Worm (Caenorhabditis elegans) whole organism, L3 larva: ENCODE measurements around the gene K09B11.5.
"Not testable (repeated sequence)": the region's sequence is repeated elsewhere in the genome, so short reads cannot be mapped to it uniquely, and the experiment has no call there.

ENCODE experiments used
- R02D3.7 ChIP-seq: fragments of 150-350 bp; optimal IDR thresholded peaks from 2 replicates; lab custom pipeline; 2014; ENCODE audit warnings: missing biosample characterization, missing genetic modification characterization
- ceh-9 ChIP-seq: sonication (generic microtip); optimal IDR thresholded peaks from 2 replicates; lab custom pipeline; 2018; ENCODE audit warnings: missing biosample characterization, missing genetic modification characterization
- daf-12 ChIP-seq: fragments of 150-350 bp; optimal IDR thresholded peaks from 2 replicates; lab custom pipeline; 2014; ENCODE audit warnings: missing biosample characterization, missing genetic modification reagents, missing genetic modification characterization
- egl-27 ChIP-seq: sonication (generic microtip); optimal IDR thresholded peaks from 4 replicates; lab custom pipeline; 2017; ENCODE audit warnings: missing biosample characterization, missing genetic modification reagents, missing genetic modification characterization
- elt-1 ChIP-seq: fragments of 150-350 bp; optimal IDR thresholded peaks from 2 replicates; lab custom pipeline; 2014; ENCODE audit warnings: missing biosample characterization, missing genetic modification characterization
- elt-2 ChIP-seq: sonication (generic microtip); optimal IDR thresholded peaks from 2 replicates; lab custom pipeline; 2016; ENCODE audit warnings: missing genetic modification reagents, mild to moderate bottlenecking, missing genetic modification characterization, missing compliant biosample characterization
- eor-1 ChIP-seq, 2 experiments: fragments of 150-350 bp; optimal IDR thresholded peaks; 2 replicates each; lab custom pipeline; 2014 to 2018; ENCODE audit warnings: missing biosample characterization in 2 of 2, missing genetic modification characterization in 2 of 2
- fkh-2 ChIP-seq: fragments of 150-350 bp; optimal IDR thresholded peaks from 2 replicates; lab custom pipeline; 2014; ENCODE audit warnings: missing biosample characterization, missing genetic modification reagents, missing genetic modification characterization
- fos-1 ChIP-seq: fragments of 150-350 bp; optimal IDR thresholded peaks from 2 replicates; lab custom pipeline; 2014; ENCODE audit warnings: missing biosample characterization, missing genetic modification characterization
- lsy-12 ChIP-seq: sonication (generic microtip); optimal IDR thresholded peaks from 2 replicates; lab custom pipeline; 2016; ENCODE audit warnings: mild to moderate bottlenecking, missing genetic modification characterization, missing compliant biosample characterization
- mdl-1 ChIP-seq: fragments of 150-350 bp; optimal IDR thresholded peaks from 2 replicates; lab custom pipeline; 2014; ENCODE audit warnings: missing biosample characterization, missing genetic modification characterization
- mml-1 ChIP-seq: fragments of 150-350 bp; sonication (generic microtip); optimal IDR thresholded peaks from 3 replicates; lab custom pipeline; 2014; ENCODE audit warnings: missing biosample characterization, missing genetic modification characterization
- nfya-1 ChIP-seq: sonication (generic microtip); optimal IDR thresholded peaks from 2 replicates; lab custom pipeline; 2017; ENCODE audit warnings: missing genetic modification characterization, mild to moderate bottlenecking, missing compliant biosample characterization, antibody characterized with exemption, moderate library complexity; ENCODE audit not compliant: insufficient read depth
- nhr-12 ChIP-seq: fragments of 150-350 bp; optimal IDR thresholded peaks from 2 replicates; lab custom pipeline; 2014; ENCODE audit warnings: missing biosample characterization, missing genetic modification characterization
- nhr-237 ChIP-seq: fragments of 150-350 bp; optimal IDR thresholded peaks from 2 replicates; lab custom pipeline; 2014; ENCODE audit warnings: missing biosample characterization, missing genetic modification characterization
- nhr-28 ChIP-seq: fragments of 150-350 bp; optimal IDR thresholded peaks from 2 replicates; lab custom pipeline; 2014; ENCODE audit warnings: missing biosample characterization, missing genetic modification characterization
- nhr-67 ChIP-seq: fragments of 150-350 bp; optimal IDR thresholded peaks from 2 replicates; lab custom pipeline; 2014; ENCODE audit warnings: missing biosample characterization, missing genetic modification characterization
- nhr-76 ChIP-seq: fragments of 150-350 bp; sonication (generic microtip); optimal IDR thresholded peaks from 5 replicates; lab custom pipeline; 2014; ENCODE audit warnings: missing biosample characterization, missing genetic modification characterization
- nhr-77 ChIP-seq: fragments of 150-350 bp; optimal IDR thresholded peaks from 2 replicates; lab custom pipeline; 2014; ENCODE audit warnings: missing biosample characterization, missing genetic modification characterization
- pha-4 ChIP-seq: fragments of 150-350 bp; optimal IDR thresholded peaks from 2 replicates; lab custom pipeline; 2014; ENCODE audit warnings: missing biosample characterization, missing genetic modification reagents, missing genetic modification characterization
- pqm-1 ChIP-seq: fragments of 150-350 bp; optimal IDR thresholded peaks from 2 replicates; lab custom pipeline; 2017; ENCODE audit warnings: missing biosample characterization, missing genetic modification characterization, inconsistent platforms
- snpc-4 ChIP-seq: fragments of 150-350 bp; optimal IDR thresholded peaks from 2 replicates; lab custom pipeline; 2014; ENCODE audit warnings: missing biosample characterization, missing genetic modification characterization
- tbx-2 ChIP-seq: sonication (generic microtip); optimal IDR thresholded peaks from 2 replicates; lab custom pipeline; 2016; ENCODE audit warnings: mild to moderate bottlenecking, missing genetic modification characterization, missing compliant biosample characterization
- zag-1 ChIP-seq: fragments of 150-350 bp; optimal IDR thresholded peaks from 2 replicates; lab custom pipeline; 2014; ENCODE audit warnings: missing biosample characterization, missing genetic modification characterization
- ztf-11 ChIP-seq: fragments of 150-350 bp; optimal IDR thresholded peaks from 2 replicates; lab custom pipeline; 2014; ENCODE audit warnings: missing biosample characterization, missing genetic modification characterization
- ztf-4 ChIP-seq: fragments of 150-350 bp; optimal IDR thresholded peaks from 2 replicates; lab custom pipeline; 2014; ENCODE audit warnings: missing biosample characterization, missing genetic modification characterization

Gene K09B11.5

ce11 chrIV:13433904-13434303 is at the start of gene K09B11.5:
Gene K09B11.5, minus strand, starts transcription at chrIV:13434004.
- TF ChIP-seq R02D3.7, daf-12, mml-1 (tag; lab: Kevin White, UChicago): not testable (repeated sequence)

- TF ChIP-seq nhr-237 (tag; lab: Kevin White, UChicago) (no peak), pha-4 (tag; lab: Kevin White, UChicago) (no peak), zag-1 (tag; lab: Kevin White, UChicago) (no peak)
Observed at ce11 chrIV:13483596-13483995, 49.8 kb upstream of the K09B11.5 start.

ce11 chrIV:13482469-13482868 is 48.7 kb upstream of the K09B11.5 start, which contains the start of gene Y38H8A.1:
Gene Y38H8A.1, plus strand, starts transcription at chrIV:13482769.
- TF ChIP-seq nhr-67 (tag; lab: Kevin White, UChicago): no peak
- TF ChIP-seq fkh-2 (tag; lab: Kevin White, UChicago): no peak
- no peak for TF ChIP-seq nhr-28 (tag; lab: Kevin White, UChicago)
- no peak for TF ChIP-seq pqm-1 (tag; lab: Kevin White, UChicago)
- no peak for TF ChIP-seq ztf-4 (tag; lab: Kevin White, UChicago)
- no peak for TF ChIP-seq snpc-4 (tag; lab: Kevin White, UChicago)
- no peak for TF ChIP-seq mdl-1 (tag; lab: Kevin White, UChicago)
- no peak for TF ChIP-seq mml-1 (tag; lab: Kevin White, UChicago)
- TF ChIP-seq pha-4 (tag; lab: Kevin White, UChicago): no peak

- TF ChIP-seq ceh-9 (no peak), lsy-12 (tag; lab: Kevin White, UChicago) (no peak), R02D3.7 (tag; lab: Kevin White, UChicago) (no peak), fos-1 (tag; lab: Kevin White, UChicago) (no peak), pqm-1 (tag; lab: Kevin White, UChicago) (no peak), nhr-76 (tag; lab: Kevin White, UChicago) (no peak), mdl-1 (tag; lab: Kevin White, UChicago) (no peak), pha-4 (tag; lab: Kevin White, UChicago) (no peak), eor-1 (tag; optimal IDR thresholded peaks at IDR 0.05; lab: Kevin White, UChicago) (no peak)
- TF ChIP-seq, all 47 proteins: peak for 0
Observed at ce11 chrIV:13474132-13474531, 40.3 kb upstream of the K09B11.5 start, which contains the start of gene Y38H8A.2. Gene Y38H8A.2, plus strand, starts transcription at chrIV:13474432.

ce11 chrIV:13472011-13472410 is 38.2 kb upstream of the K09B11.5 start, which contains the start of the genes ttbk-8.1 and Y38H8A.4:
Gene ttbk-8.1, plus strand, starts transcription at chrIV:13472311.
Gene Y38H8A.4, minus strand, starts transcription at chrIV:13472376.
- TF ChIP-seq ztf-11 (tag; lab: Kevin White, UChicago) (no peak), zag-1 (tag; lab: Kevin White, UChicago) (no peak), nhr-77 (tag; lab: Kevin White, UChicago) (no peak), elt-2 (tag; lab: Kevin White, UChicago) (no peak), ztf-4 (tag; lab: Kevin White, UChicago) (no peak)
- TF ChIP-seq, all 47 proteins: peak for 0

ce11 chrIV:13465797-13466196 is 32.0 kb upstream of the K09B11.5 start, which contains the start of gene fezf-1:
Gene fezf-1, plus strand, starts transcription at chrIV:13466097.
- TF ChIP-seq pqm-1 (tag; lab: Kevin White, UChicago): no peak
- no peak for TF ChIP-seq egl-27
- no peak for TF ChIP-seq nhr-12 (tag; lab: Kevin White, UChicago)
- no peak for TF ChIP-seq mml-1 (tag; lab: Kevin White, UChicago)
- no peak for TF ChIP-seq tbx-2 (tag; lab: Kevin White, UChicago)
- no peak for TF ChIP-seq elt-1 (tag; lab: Kevin White, UChicago)
- no peak for TF ChIP-seq R02D3.7 (tag; lab: Kevin White, UChicago)
- no peak for TF ChIP-seq lsy-12 (tag; lab: Kevin White, UChicago)
- TF ChIP-seq nfya-1 (tag; lab: Kevin White, UChicago): no peak

- TF ChIP-seq ceh-9: no peak
- TF ChIP-seq, all 47 proteins: peak for 0
Observed at ce11 chrIV:13460876-13461275, 27.1 kb upstream of the K09B11.5 start, which contains the start of gene Y38H8A.12. Gene Y38H8A.12, minus strand, starts transcription at chrIV:13460976.
